2 fruit fly cellular contexts compared by ENCODE assay signal in the genomic region with DNA sequence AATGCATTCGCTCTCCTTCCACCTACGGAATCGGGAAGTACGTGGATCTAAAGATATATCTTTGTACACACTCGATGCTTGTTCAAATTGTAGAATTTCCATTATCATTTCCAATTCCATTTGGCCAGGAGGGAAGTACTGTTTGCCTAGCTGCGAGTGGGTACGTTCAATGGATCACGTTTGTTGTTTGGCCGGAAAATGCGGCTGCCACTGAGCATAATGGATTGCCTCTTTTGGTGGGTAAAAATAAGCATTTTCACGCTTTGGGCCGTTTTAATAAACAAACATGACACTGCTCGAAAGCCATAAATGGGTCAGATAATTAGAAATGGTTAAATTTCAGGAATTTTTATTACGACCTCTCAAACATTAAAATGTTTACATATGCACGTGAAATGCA.
A peak's percentile ranks its signal among the peaks of the same experiment; 100 is the strongest.
TF ChIP-seq lines count a peak whose summit lies in the region.

No protein-coding gene starts in this region.

- TF ChIP-seq CTCF in whole organism, embryonic (GFP tag; optimal IDR thresholded peaks at IDR 0.05; lab: Kevin White, UChicago), result no peak

TF ChIP-seq in whole organism, embryonic, 481 proteins besides CTCF, POLR2A, EP300 and RAD21:
- peak; percentile 44 for TF ChIP-seq sd (tag; optimal IDR thresholded peaks at IDR 0.05; lab: Kevin White, UChicago)
- no peak for TF ChIP-seq CG14667 (GFP tag; IDR thresholded peaks at IDR 0.05; lab: Robert Waterston, UW)
- no peak for TF ChIP-seq Oli (tag; optimal IDR thresholded peaks at IDR 0.05; lab: Kevin White, UChicago)
- 0 out of 3 replicates have a peak, but pooled peaks have one; percentile 60 for TF ChIP-seq CG2199 (GFP tag; IDR thresholded peaks at IDR 0.05; lab: Robert Waterston, UW)
- TF ChIP-seq sens (GFP tag; lab: Kevin White, UChicago), result peak; percentile 77
- peak; percentile 8 for TF ChIP-seq Med (GFP tag; lab: Kevin White, UChicago)
- peak; percentile 30 for TF ChIP-seq kni (GFP tag; optimal IDR thresholded peaks at IDR 0.05; lab: Kevin White, UChicago)

TF ChIP-seq in whole organism, prepupa, 60 proteins besides CTCF, POLR2A, EP300 and RAD21:
- TF ChIP-seq CG32006 (GFP tag; optimal IDR thresholded peaks at IDR 0.05; lab: Kevin White, UChicago), result peak; percentile 14
- 0 out of 3 replicates have a peak, but pooled peaks have one; percentile 34 for TF ChIP-seq CG6163 (GFP tag; IDR thresholded peaks at IDR 0.05; lab: Robert Waterston, UW)
- TF ChIP-seq net (GFP tag; optimal IDR thresholded peaks at IDR 0.05; lab: Kevin White, UChicago), result no peak
- TF ChIP-seq fkh (GFP tag; optimal IDR thresholded peaks at IDR 0.05; lab: Kevin White, UChicago), result peak; percentile 12
TF ChIP-seq in whole organism, prepupa: peak in this region for 3.
